Worm (Caenorhabditis elegans) whole organism, L4 larva: Measurements from ENCODE around the gene C47E8.4.
A peak's percentile ranks its signal among the peaks of the same experiment; 100 is the strongest.

Source experiments
- R02D3.7 ChIP-seq: fragments of 150-350 bp; sonication (generic microtip); optimal IDR thresholded peaks from 3 replicates; lab custom pipeline; 2014; ENCODE audit warnings: missing biosample characterization, missing genetic modification characterization
- aha-1 ChIP-seq: fragments of 150-350 bp; peaks from one replicate; lab custom pipeline; 2014; ENCODE audit warnings: missing biosample characterization, missing genetic modification characterization
- aly-2 ChIP-seq: sonication (generic microtip); optimal IDR thresholded peaks from 2 replicates; lab custom pipeline; 2018; ENCODE audit warnings: missing biosample characterization, missing genetic modification characterization
- ama-1 ChIP-seq: fragments of 150-350 bp; optimal IDR thresholded peaks from 2 replicates; lab custom pipeline; 2014; ENCODE audit warnings: inconsistent platforms, mixed read lengths
- ceh-44 ChIP-seq: fragments of 200-800 bp; sonication (Bioruptor generic); IDR thresholded peaks from 2 replicates; pipeline ENCODE4 v1.3.6; 2022; ENCODE audit warnings: missing genetic modification reagents, missing genetic modification characterization, missing compliant biosample characterization
- ceh-82 ChIP-seq: sonication (generic microtip); optimal IDR thresholded peaks from 2 replicates; lab custom pipeline; 2017; ENCODE audit warnings: missing biosample characterization, missing genetic modification characterization
- cey-2 ChIP-seq: sonication (generic microtip); optimal IDR thresholded peaks from 3 replicates; lab custom pipeline; 2017; ENCODE audit warnings: missing genetic modification characterization, mild to moderate bottlenecking, missing compliant biosample characterization, antibody characterized with exemption, borderline replicate concordance; ENCODE audit not compliant: insufficient read depth
- ctbp-1 ChIP-seq: fragments of 200-800 bp; sonication (Bioruptor generic); IDR thresholded peaks from 2 replicates; pipeline ENCODE4 v1.3.6; 2022; ENCODE audit warnings: missing genetic modification reagents, missing genetic modification characterization, missing compliant biosample characterization
- daf-16 ChIP-seq, 3 experiments: sonication (generic microtip); optimal IDR thresholded peaks; 2 replicates each; lab custom pipeline; 2016 to 2017; ENCODE audit warnings: missing genetic modification characterization in 3 of 3, missing genetic modification reagents in 3 of 3, mild to moderate bottlenecking in 2 of 3, missing compliant biosample characterization in 2 of 3, missing biosample characterization in 1 of 3, moderate library complexity in 1 of 3
- dmd-6 ChIP-seq: fragments of 200-800 bp; sonication (Bioruptor generic); IDR thresholded peaks from 2 replicates; pipeline ENCODE4 v1.3.6; 2022; ENCODE audit warnings: missing genetic modification reagents, missing genetic modification characterization, missing compliant biosample characterization
- dpl-1 ChIP-seq: fragments of 150-350 bp; optimal IDR thresholded peaks from 2 replicates; lab custom pipeline; 2014; ENCODE audit warnings: missing biosample characterization, missing genetic modification reagents, missing genetic modification characterization
- gei-8 ChIP-seq: fragments of 200-800 bp; sonication (Bioruptor generic); optimal IDR thresholded peaks from 2 replicates; lab custom pipeline; 2018; ENCODE audit warnings: mild to moderate bottlenecking, missing genetic modification characterization, missing compliant biosample characterization
- hlh-11 ChIP-seq: fragments of 200-800 bp; sonication (Bioruptor generic); optimal IDR thresholded peaks from 2 replicates; lab custom pipeline; 2018; ENCODE audit warnings: mild to moderate bottlenecking, missing genetic modification characterization, missing compliant biosample characterization
- lin-13 ChIP-seq: fragments of 150-350 bp; optimal IDR thresholded peaks from 2 replicates; lab custom pipeline; 2014; ENCODE audit warnings: missing biosample characterization, missing genetic modification reagents, missing genetic modification characterization
- lin-15B ChIP-seq: fragments of 150-350 bp; sonication (generic microtip); optimal IDR thresholded peaks from 3 replicates; lab custom pipeline; 2014; ENCODE audit warnings: missing biosample characterization, missing genetic modification characterization
- lir-3 ChIP-seq: sonication (generic microtip); optimal IDR thresholded peaks from 2 replicates; lab custom pipeline; 2016; ENCODE audit warnings: mild to moderate bottlenecking, missing genetic modification characterization, missing compliant biosample characterization
- lsy-2 ChIP-seq, 2 experiments: fragments of 150-350 bp in 1 of 2; sonication (generic microtip) in 1 of 2; optimal IDR thresholded peaks; 2 replicates each; lab custom pipeline; 2014 to 2017; ENCODE audit warnings: missing biosample characterization in 2 of 2, missing genetic modification characterization in 2 of 2
- mdl-1 ChIP-seq, 2 experiments: fragments of 150-350 bp in 1 of 2; sonication (generic microtip) in 1 of 2; optimal IDR thresholded peaks; 2 replicates each; lab custom pipeline; 2014 to 2017; ENCODE audit warnings: missing biosample characterization in 2 of 2, missing genetic modification characterization in 2 of 2
- nhr-102 ChIP-seq: sonication (generic microtip); optimal IDR thresholded peaks from 2 replicates; lab custom pipeline; 2016; ENCODE audit warnings: mild to moderate bottlenecking, missing genetic modification characterization, moderate library complexity, missing compliant biosample characterization
- nhr-28 ChIP-seq: fragments of 150-350 bp; optimal IDR thresholded peaks from 2 replicates; lab custom pipeline; 2014; ENCODE audit warnings: missing biosample characterization, missing genetic modification characterization
- nhr-42 ChIP-seq: fragments of 200-800 bp; sonication (Bioruptor generic); IDR thresholded peaks from 2 replicates; pipeline ENCODE4 v1.3.6; 2022; ENCODE audit warnings: missing genetic modification characterization, missing compliant biosample characterization
- nhr-48 ChIP-seq: sonication (generic microtip); optimal IDR thresholded peaks from 2 replicates; lab custom pipeline; 2016; ENCODE audit warnings: mild to moderate bottlenecking, missing genetic modification characterization, missing compliant biosample characterization
- nhr-76 ChIP-seq: fragments of 150-350 bp; optimal IDR thresholded peaks from 2 replicates; lab custom pipeline; 2014; ENCODE audit warnings: missing biosample characterization, missing genetic modification characterization
- pha-4 ChIP-seq, 2 experiments: fragments of 150-350 bp in 1 of 2; fragments of 200-800 bp in 1 of 2; sonication (Bioruptor generic) in 1 of 2; IDR thresholded peaks in 1 of 2; optimal IDR thresholded peaks in 1 of 2; 2 replicates each; pipeline versions ENCODE4 v1.3.6 to Lab custom; 2014 to 2022; ENCODE audit warnings: missing genetic modification characterization in 2 of 2, missing genetic modification reagents in 2 of 2, missing biosample characterization in 1 of 2, missing compliant biosample characterization in 1 of 2
- php-3 ChIP-seq: fragments of 200-800 bp; sonication (Bioruptor generic); IDR thresholded peaks from 2 replicates; pipeline ENCODE4 v1.3.6; 2022; ENCODE audit warnings: missing genetic modification reagents, missing genetic modification characterization, missing compliant biosample characterization
- snpc-1.2 ChIP-seq: fragments of 200-800 bp; sonication (Bioruptor generic); IDR thresholded peaks from 2 replicates; pipeline ENCODE4 v1.3.6; 2022; ENCODE audit warnings: missing genetic modification reagents, missing genetic modification characterization, missing compliant biosample characterization
- snpc-4 ChIP-seq: fragments of 150-350 bp; optimal IDR thresholded peaks from 2 replicates; lab custom pipeline; 2014; ENCODE audit warnings: missing biosample characterization, missing genetic modification characterization
- tag-97 ChIP-seq: fragments of 200-800 bp; sonication (Bioruptor generic); IDR thresholded peaks from 2 replicates; pipeline ENCODE4 v1.3.6; 2022; ENCODE audit warnings: missing genetic modification characterization, missing compliant biosample characterization
- tra-1 ChIP-seq: fragments of 200-800 bp; sonication (Bioruptor generic); IDR thresholded peaks from 2 replicates; pipeline ENCODE4 v1.3.6; 2022; ENCODE audit warnings: missing genetic modification reagents, missing genetic modification characterization, missing compliant biosample characterization
- unc-39 ChIP-seq: sonication (generic microtip); optimal IDR thresholded peaks from 2 replicates; lab custom pipeline; 2017; ENCODE audit warnings: missing biosample characterization, missing genetic modification characterization
- vab-7 ChIP-seq: fragments of 200-800 bp; sonication (Bioruptor generic); IDR thresholded peaks from 2 replicates; pipeline ENCODE4 v1.3.6; 2022; ENCODE audit warnings: missing genetic modification reagents, missing genetic modification characterization, missing compliant biosample characterization
- zfp-2 ChIP-seq: sonication (generic microtip); optimal IDR thresholded peaks from 2 replicates; lab custom pipeline; 2016; ENCODE audit warnings: mild to moderate bottlenecking, missing genetic modification characterization, missing compliant biosample characterization
- zip-11 ChIP-seq: fragments of 200-800 bp; sonication (Bioruptor generic); IDR thresholded peaks from 2 replicates; pipeline ENCODE4 v1.3.6; 2022; ENCODE audit warnings: missing genetic modification characterization, missing compliant biosample characterization
- ztf-7 ChIP-seq: fragments of 150-350 bp; optimal IDR thresholded peaks from 2 replicates; lab custom pipeline; 2014; ENCODE audit warnings: missing biosample characterization, missing genetic modification characterization

The C47E8.4 gene

ce11 chrV:14716114-14716513, 30.8 kb upstream of the C47E8.4 start, which contains the start of gene fbxa-147:
Gene fbxa-147 (plus strand): TSS chrV:14716499.
- no peak for TF ChIP-seq php-3 (GFP tag; lab: Robert Waterston, UW)
- peak; percentile 35 for TF ChIP-seq nhr-28 (tag; lab: Kevin White, UChicago)
- no peak for TF ChIP-seq snpc-1.2
- TF ChIP-seq zip-11 (GFP tag; lab: Robert Waterston, UW) = no peak
- TF ChIP-seq ctbp-1 = no peak
- TF ChIP-seq dmd-6 (GFP tag; lab: Robert Waterston, UW) = peak; percentile 32
- no peak for TF ChIP-seq ama-1 (lab: Kevin White, UChicago)
- no peak for TF ChIP-seq ceh-82 (tag; lab: Kevin White, UChicago)
- no peak for TF ChIP-seq daf-16 (GFP tag; optimal IDR thresholded peaks at IDR 0.05; lab: Kevin White, UChicago)
- no peak for TF ChIP-seq daf-16 (tag; optimal IDR thresholded peaks at IDR 0.05; lab: Kevin White, UChicago)

DNA sequence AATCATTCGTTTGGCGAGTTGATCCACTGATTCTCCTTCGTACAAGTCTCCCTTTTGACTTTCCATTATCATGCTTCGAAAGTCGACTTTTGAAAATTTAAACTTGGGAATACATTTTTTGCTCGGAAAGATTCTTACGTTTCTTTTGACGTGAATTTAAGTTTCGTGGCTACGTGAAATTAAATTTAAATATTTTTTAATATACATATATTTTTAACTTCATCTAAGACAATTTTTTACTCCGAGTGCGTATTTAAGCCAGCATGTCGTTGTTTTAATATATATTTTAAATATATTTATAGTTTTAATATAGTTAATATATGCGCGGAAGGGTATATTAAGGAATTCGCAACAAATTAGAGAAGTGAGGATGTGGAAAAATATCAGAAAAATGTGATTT, 30.3 kb upstream of the C47E8.4 start, which contains the start of gene R08A2.2:
Gene R08A2.2, minus strand, starts transcription at position 101 of the 400 bp plus-strand sequence.
- TF ChIP-seq tag-97 (GFP tag; lab: Robert Waterston, UW) (no peak), gei-8 (GFP tag; lab: Kevin White, UChicago) (no peak), lsy-2 (tag; optimal IDR thresholded peaks at IDR 0.05; lab: Kevin White, UChicago) (no peak), snpc-4 (tag; lab: Kevin White, UChicago) (no peak), nhr-102 (tag; lab: Kevin White, UChicago) (no peak), lin-13 (GFP tag; lab: Kevin White, UChicago) (no peak), cey-2 (tag; lab: Kevin White, UChicago) (no peak), lin-15B (tag; lab: Kevin White, UChicago) (no peak), ztf-7 (tag; lab: Kevin White, UChicago) (no peak), R02D3.7 (no peak), unc-39 (no peak), nhr-48 (tag; lab: Kevin White, UChicago) (no peak), nhr-42 (no peak)
- TF ChIP-seq, all 104 proteins: peak for 0

DNA sequence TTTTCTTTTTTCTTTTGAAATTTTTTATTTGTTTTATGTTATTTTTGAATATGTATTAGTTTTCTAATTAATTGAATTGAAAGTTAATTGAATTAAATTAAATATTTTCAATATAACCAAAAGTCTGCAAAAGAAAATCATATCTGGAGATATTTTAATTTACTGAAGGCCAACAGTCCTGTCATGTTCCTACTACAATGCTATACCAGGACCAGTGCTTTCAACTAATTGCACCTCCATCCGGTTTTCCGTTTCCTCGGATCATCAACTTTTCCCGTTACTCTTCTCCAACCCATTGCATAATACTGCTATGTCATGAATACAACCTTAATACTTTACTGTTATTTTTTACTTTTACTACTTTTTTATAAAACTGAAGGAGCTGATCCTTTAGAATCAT, 27.0 kb upstream of the C47E8.4 start, which contains the start of gene R08A2.5:
Gene R08A2.5, plus strand, starts transcription at position 301 of the 400 bp plus-strand sequence.
- no peak for TF ChIP-seq snpc-4 (tag; lab: Kevin White, UChicago)
- TF ChIP-seq unc-39 = no peak
- TF ChIP-seq aha-1 (tag; lab: Kevin White, UChicago) = peak; percentile 58
- no peak for TF ChIP-seq aly-2
- no peak for TF ChIP-seq mdl-1 (tag; optimal IDR thresholded peaks at IDR 0.05; lab: Kevin White, UChicago)

DNA sequence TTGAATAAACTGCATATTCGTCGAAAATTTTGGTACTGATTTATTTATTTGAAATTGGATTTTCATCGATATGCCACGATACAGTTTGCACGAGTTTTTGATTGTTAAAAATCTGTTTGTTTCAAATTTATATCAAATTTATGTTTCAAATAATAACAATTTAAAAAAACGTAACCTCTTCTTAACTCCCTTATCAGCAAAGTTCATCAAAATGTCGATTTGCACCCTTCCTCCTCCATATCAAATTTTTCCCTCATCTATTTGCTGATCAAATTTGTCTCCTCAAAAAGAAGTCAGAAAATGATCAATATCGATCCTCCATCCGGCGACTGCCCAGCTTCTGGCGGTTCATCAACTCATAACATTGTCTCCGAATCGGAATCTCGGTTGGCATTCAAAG, 25.8 kb upstream of the C47E8.4 start, which contains the start of gene ssp-33:
Gene ssp-33, plus strand, starts transcription at position 301 of the 400 bp plus-strand sequence.
- TF ChIP-seq dpl-1 (no peak), hlh-11 (tag; lab: Kevin White, UChicago) (no peak), ama-1 (lab: Kevin White, UChicago) (no peak), vab-7 (GFP tag; lab: Robert Waterston, UW) (no peak), tra-1 (GFP tag; lab: Robert Waterston, UW) (no peak), lir-3 (tag; lab: Kevin White, UChicago) (no peak), aly-2 (no peak), ceh-82 (tag; lab: Kevin White, UChicago) (no peak), zfp-2 (no peak), nhr-76 (tag; lab: Kevin White, UChicago) (no peak), ceh-44 (GFP tag; lab: Robert Waterston, UW) (no peak), ztf-7 (tag; lab: Kevin White, UChicago) (no peak), pha-4 (GFP tag; IDR thresholded peaks at IDR 0.05; lab: Robert Waterston, UW) (no peak), pha-4 (tag; optimal IDR thresholded peaks at IDR 0.05; lab: Kevin White, UChicago) (no peak)
- TF ChIP-seq, all 104 proteins: peak for 0
